Worm (Caenorhabditis elegans) whole organism, L2 larva: ENCODE results near the gene R02F2.5.

ENCODE experiments used
- C34F6.9 ChIP-seq: fragments of 150-350 bp; optimal IDR thresholded peaks from 2 replicates; lab custom pipeline; 2014; ENCODE audit warnings: missing biosample characterization, missing genetic modification characterization
- F13H6.1 ChIP-seq: sonication (generic microtip); optimal IDR thresholded peaks from 2 replicates; lab custom pipeline; 2016; ENCODE audit warnings: missing genetic modification characterization, missing compliant biosample characterization
- R02D3.7 ChIP-seq: fragments of 150-350 bp; optimal IDR thresholded peaks from 2 replicates; lab custom pipeline; 2014; ENCODE audit warnings: missing biosample characterization, missing genetic modification characterization
- ZK546.5 ChIP-seq: sonication (generic microtip); optimal IDR thresholded peaks from 2 replicates; lab custom pipeline; 2017; ENCODE audit warnings: missing biosample characterization, missing genetic modification characterization
- alr-1 ChIP-seq: fragments of 150-350 bp; optimal IDR thresholded peaks from 2 replicates; lab custom pipeline; 2014; ENCODE audit warnings: missing biosample characterization, missing genetic modification characterization
- aly-2 ChIP-seq: fragments of 150-350 bp; optimal IDR thresholded peaks from 2 replicates; lab custom pipeline; 2014; ENCODE audit warnings: missing biosample characterization, missing genetic modification characterization
- ama-1 ChIP-seq: fragments of 150-350 bp; optimal IDR thresholded peaks from 2 replicates; lab custom pipeline; 2018; ENCODE audit warnings: inconsistent platforms
- blmp-1 ChIP-seq: sonication (generic microtip); optimal IDR thresholded peaks from 2 replicates; lab custom pipeline; 2017; ENCODE audit warnings: missing genetic modification characterization, mild to moderate bottlenecking, missing compliant biosample characterization, antibody characterized with exemption, moderate library complexity; ENCODE audit not compliant: insufficient read depth
- ceh-16 ChIP-seq: fragments of 150-350 bp; optimal IDR thresholded peaks from 2 replicates; lab custom pipeline; 2014; ENCODE audit warnings: missing biosample characterization, missing genetic modification characterization
- ceh-82 ChIP-seq: fragments of 150-350 bp; optimal IDR thresholded peaks from 2 replicates; lab custom pipeline; 2014; ENCODE audit warnings: missing biosample characterization, missing genetic modification characterization
- crh-2 ChIP-seq: sonication (generic microtip); optimal IDR thresholded peaks from 2 replicates; lab custom pipeline; 2017; ENCODE audit warnings: missing biosample characterization, missing genetic modification characterization
- dmd-4 ChIP-seq: sonication (generic microtip); optimal IDR thresholded peaks from 2 replicates; lab custom pipeline; 2017; ENCODE audit warnings: missing biosample characterization, missing genetic modification characterization
- egl-27 ChIP-seq: sonication (generic microtip); optimal IDR thresholded peaks from 3 replicates; lab custom pipeline; 2017; ENCODE audit warnings: missing biosample characterization, missing genetic modification reagents, missing genetic modification characterization
- elt-1 ChIP-seq: fragments of 150-350 bp; optimal IDR thresholded peaks from 2 replicates; lab custom pipeline; 2014; ENCODE audit warnings: missing biosample characterization, missing genetic modification characterization
- fos-1 ChIP-seq: fragments of 150-350 bp; optimal IDR thresholded peaks from 2 replicates; lab custom pipeline; 2014; ENCODE audit warnings: missing biosample characterization, missing genetic modification characterization
- gmeb-1 ChIP-seq: fragments of 150-350 bp; optimal IDR thresholded peaks from 2 replicates; lab custom pipeline; 2014; ENCODE audit warnings: missing biosample characterization, missing genetic modification characterization
- lin-11 ChIP-seq: fragments of 150-350 bp; sonication (generic microtip); optimal IDR thresholded peaks from 2 replicates; lab custom pipeline; 2014; ENCODE audit warnings: missing biosample characterization, missing genetic modification characterization, inconsistent platforms, mixed read lengths
- lin-13 ChIP-seq: fragments of 150-350 bp; optimal IDR thresholded peaks from 2 replicates; lab custom pipeline; 2014; ENCODE audit warnings: missing biosample characterization, missing genetic modification reagents, missing genetic modification characterization
- lin-39 ChIP-seq: fragments of 150-350 bp; optimal IDR thresholded peaks from 2 replicates; lab custom pipeline; 2014; ENCODE audit warnings: missing biosample characterization, missing genetic modification reagents, missing genetic modification characterization
- lsy-2 ChIP-seq, 2 experiments: fragments of 150-350 bp in 1 of 2; sonication (generic microtip) in 1 of 2; optimal IDR thresholded peaks; 2 replicates each; lab custom pipeline; 2014 to 2017; ENCODE audit warnings: missing biosample characterization in 2 of 2, missing genetic modification characterization in 2 of 2
- mab-5 ChIP-seq: fragments of 150-350 bp; optimal IDR thresholded peaks from 2 replicates; lab custom pipeline; 2014; ENCODE audit warnings: missing biosample characterization, missing genetic modification characterization
- mbf-1 ChIP-seq: sonication (generic microtip); optimal IDR thresholded peaks from 2 replicates; lab custom pipeline; 2017; ENCODE audit warnings: missing biosample characterization, missing genetic modification characterization
- mdl-1 ChIP-seq, 2 experiments: fragments of 150-350 bp in 1 of 2; sonication (generic microtip) in 1 of 2; optimal IDR thresholded peaks; 2 replicates each; lab custom pipeline; 2017; ENCODE audit warnings: missing biosample characterization in 2 of 2, missing genetic modification characterization in 2 of 2
- nhr-11 ChIP-seq: fragments of 150-350 bp; optimal IDR thresholded peaks from 2 replicates; lab custom pipeline; 2014; ENCODE audit warnings: missing biosample characterization, missing genetic modification characterization
- nhr-12 ChIP-seq: fragments of 150-350 bp; optimal IDR thresholded peaks from 2 replicates; lab custom pipeline; 2014; ENCODE audit warnings: missing biosample characterization, missing genetic modification characterization
- nhr-129 ChIP-seq: fragments of 150-350 bp; optimal IDR thresholded peaks from 2 replicates; lab custom pipeline; 2014; ENCODE audit warnings: missing biosample characterization, missing genetic modification characterization
- nhr-21 ChIP-seq: fragments of 150-350 bp; optimal IDR thresholded peaks from 2 replicates; lab custom pipeline; 2014; ENCODE audit warnings: missing biosample characterization, missing genetic modification characterization
- nhr-23 ChIP-seq: fragments of 150-350 bp; optimal IDR thresholded peaks from 2 replicates; lab custom pipeline; 2014; ENCODE audit warnings: missing biosample characterization, missing genetic modification reagents, missing genetic modification characterization
- nhr-25 ChIP-seq: fragments of 150-350 bp; sonication (generic microtip); optimal IDR thresholded peaks from 3 replicates; lab custom pipeline; 2014; ENCODE audit warnings: missing biosample characterization, missing genetic modification characterization
- nhr-77 ChIP-seq: fragments of 150-350 bp; optimal IDR thresholded peaks from 2 replicates; lab custom pipeline; 2014; ENCODE audit warnings: missing biosample characterization, missing genetic modification characterization
- skn-1 ChIP-seq: sonication (generic microtip); optimal IDR thresholded peaks from 2 replicates; lab custom pipeline; 2017; ENCODE audit warnings: missing biosample characterization, missing genetic modification characterization
- sma-3 ChIP-seq: sonication (generic microtip); optimal IDR thresholded peaks from 2 replicates; lab custom pipeline; 2016; ENCODE audit warnings: missing genetic modification reagents, missing genetic modification characterization, missing compliant biosample characterization
- sma-9 ChIP-seq, 2 experiments: fragments of 150-350 bp in 1 of 2; sonication (generic microtip) in 1 of 2; optimal IDR thresholded peaks; 2 replicates each; lab custom pipeline; 2014 to 2016; ENCODE audit warnings: missing genetic modification characterization in 2 of 2, mild to moderate bottlenecking in 1 of 2, missing biosample characterization in 1 of 2, missing compliant biosample characterization in 1 of 2, missing genetic modification reagents in 1 of 2, moderate library complexity in 1 of 2
- snpc-4 ChIP-seq: fragments of 150-350 bp; optimal IDR thresholded peaks from 2 replicates; lab custom pipeline; 2014; ENCODE audit warnings: missing biosample characterization, missing genetic modification characterization
- unc-39 ChIP-seq: fragments of 150-350 bp; optimal IDR thresholded peaks from 2 replicates; lab custom pipeline; 2014; ENCODE audit warnings: missing biosample characterization, missing genetic modification characterization
- unc-55 ChIP-seq: fragments of 150-350 bp; sonication (generic microtip); optimal IDR thresholded peaks from 3 replicates; lab custom pipeline; 2014; ENCODE audit warnings: missing biosample characterization, missing genetic modification reagents, missing genetic modification characterization
- unc-62 ChIP-seq: fragments of 150-350 bp; optimal IDR thresholded peaks from 2 replicates; lab custom pipeline; 2014; ENCODE audit warnings: missing biosample characterization, missing genetic modification reagents, missing genetic modification characterization
- zag-1 ChIP-seq: fragments of 150-350 bp; optimal IDR thresholded peaks from 2 replicates; lab custom pipeline; 2014; ENCODE audit warnings: missing biosample characterization, missing genetic modification characterization
- ztf-1 ChIP-seq: fragments of 200-800 bp; sonication (Bioruptor generic); conservative IDR thresholded peaks from 2 replicates; pipeline ENCODE4 v1.3.6; 2022; ENCODE audit warnings: missing genetic modification characterization, missing compliant biosample characterization
- ztf-11 ChIP-seq: sonication (generic microtip); optimal IDR thresholded peaks from 2 replicates; lab custom pipeline; 2017; ENCODE audit warnings: missing biosample characterization, missing genetic modification characterization
- ztf-4 ChIP-seq: fragments of 150-350 bp; optimal IDR thresholded peaks from 2 replicates; lab custom pipeline; 2014; ENCODE audit warnings: missing biosample characterization, missing genetic modification characterization

R02F2.5 gene

DNA sequence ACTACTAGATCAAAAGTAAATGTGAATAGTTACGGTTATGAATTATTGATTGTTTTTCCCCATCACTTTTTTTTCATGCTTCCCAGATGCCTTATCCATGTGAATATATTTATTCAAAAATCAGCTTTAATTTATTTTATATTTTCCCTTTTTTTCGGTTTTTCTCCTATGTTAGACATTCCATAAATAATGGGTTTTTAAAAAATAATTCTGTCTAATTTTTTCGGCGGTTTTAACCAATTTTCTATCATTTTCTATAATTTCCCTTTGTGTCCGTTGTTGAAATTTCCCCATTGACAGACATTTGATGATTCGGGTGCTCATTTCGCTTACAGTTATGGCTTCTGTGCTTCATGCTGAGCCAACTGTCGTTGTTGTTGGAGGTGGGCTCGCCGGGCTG lies 18.0 kb upstream of the R02F2.5 start, which contains the start of gene F48E8.3:
F48E8.3 (plus strand) TSS at position 301 of the 400 bp plus-strand sequence.
- TF ChIP-seq ceh-16 (tag; lab: Kevin White, UChicago) (no peak), skn-1 (tag; lab: Kevin White, UChicago) (no peak), crh-2 (no peak), ztf-4 (no peak), nhr-25 (no peak), C34F6.9 (tag; lab: Kevin White, UChicago) (no peak), zag-1 (tag; lab: Kevin White, UChicago) (no peak), nhr-11 (tag; lab: Kevin White, UChicago) (no peak), dmd-4 (tag; lab: Kevin White, UChicago) (no peak), mbf-1 (tag; lab: Kevin White, UChicago) (no peak), nhr-12 (tag; lab: Kevin White, UChicago) (no peak), mab-5 (tag; lab: Kevin White, UChicago) (no peak), snpc-4 (tag; lab: Kevin White, UChicago) (no peak), ama-1 (no peak), unc-62 (no peak), lin-11 (tag; lab: Kevin White, UChicago) (no peak), mdl-1 (tag; optimal IDR thresholded peaks at IDR 0.05; lab: Kevin White, UChicago) (no peak)

DNA sequence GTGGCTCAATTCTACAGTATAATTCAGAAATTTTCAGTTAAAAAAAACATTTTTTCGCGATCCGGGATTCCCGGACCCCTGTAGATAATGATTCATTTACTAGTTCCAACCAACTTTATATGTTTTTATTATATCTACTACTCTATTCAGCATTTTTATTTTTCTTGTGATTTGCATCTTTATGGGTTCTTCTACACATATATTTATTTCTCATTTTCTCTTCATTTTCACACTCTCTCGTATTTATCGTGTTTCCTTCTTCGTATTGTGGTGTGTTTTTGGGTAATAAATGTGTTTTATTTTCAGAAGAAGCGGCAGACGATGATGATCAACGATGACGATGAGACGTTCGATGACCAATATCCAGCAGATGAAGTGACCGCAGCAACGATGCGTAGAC lies 15.0 kb upstream of the R02F2.5 start, which contains the start of gene F48E8.2:
F48E8.2 (plus strand) TSS at position 301 of the 400 bp plus-strand sequence.
- TF ChIP-seq ztf-1 (GFP tag; lab: Robert Waterston, UW), result no peak
- TF ChIP-seq unc-55 (GFP tag; lab: Kevin White, UChicago), result no peak
- no peak for TF ChIP-seq lin-39 (tag; lab: Kevin White, UChicago)
- TF ChIP-seq unc-62, result no peak
- no peak for TF ChIP-seq mab-5 (tag; lab: Kevin White, UChicago)
- no peak for TF ChIP-seq nhr-21 (tag; lab: Kevin White, UChicago)
- no peak for TF ChIP-seq alr-1 (tag; lab: Kevin White, UChicago)
- no peak for TF ChIP-seq nhr-23 (tag; lab: Kevin White, UChicago)
- TF ChIP-seq ZK546.5 (tag; lab: Kevin White, UChicago), result no peak
- no peak for TF ChIP-seq skn-1 (tag; lab: Kevin White, UChicago)
- TF ChIP-seq ztf-11 (tag; lab: Kevin White, UChicago), result no peak
- TF ChIP-seq egl-27 (tag; lab: Kevin White, UChicago), result no peak
- TF ChIP-seq dmd-4 (tag; lab: Kevin White, UChicago), result no peak
- no peak for TF ChIP-seq ama-1
- TF ChIP-seq fos-1 (tag; lab: Kevin White, UChicago), result no peak
- TF ChIP-seq sma-9 (GFP tag; optimal IDR thresholded peaks at IDR 0.05; lab: Kevin White, UChicago), result no peak
- no peak for TF ChIP-seq sma-9 (tag; optimal IDR thresholded peaks at IDR 0.05; lab: Kevin White, UChicago)
- no peak for TF ChIP-seq nhr-12 (tag; lab: Kevin White, UChicago)

DNA sequence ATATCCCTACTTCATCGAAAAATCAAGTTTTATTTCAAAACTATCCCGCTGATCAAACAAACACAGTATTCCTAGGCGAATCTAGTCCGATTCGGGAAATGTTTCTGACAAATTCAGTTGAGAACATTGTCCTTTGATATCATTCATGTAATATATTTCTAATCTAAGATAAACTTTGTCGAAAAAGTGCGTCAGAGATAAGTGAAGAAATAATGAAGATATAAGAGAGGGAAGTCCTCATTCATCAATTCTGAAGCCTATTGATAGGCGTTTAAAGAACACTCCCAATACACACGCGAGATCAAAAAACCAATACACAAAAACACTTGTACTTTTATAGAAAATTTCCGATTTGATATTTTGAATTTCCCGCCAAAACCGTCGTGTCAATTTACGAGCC lies 14.3 kb upstream of the R02F2.5 start:
- TF ChIP-seq nhr-21 (tag; lab: Kevin White, UChicago), result peak; percentile 57
- no peak for TF ChIP-seq nhr-77 (tag; lab: Kevin White, UChicago)
- TF ChIP-seq sma-3 (GFP tag; lab: Kevin White, UChicago), result peak; percentile 46
- TF ChIP-seq alr-1 (tag; lab: Kevin White, UChicago), result no peak
- no peak for TF ChIP-seq lin-39 (tag; lab: Kevin White, UChicago)
- peak; percentile 29 for TF ChIP-seq fos-1 (tag; lab: Kevin White, UChicago)
- TF ChIP-seq sma-9 (GFP tag; optimal IDR thresholded peaks at IDR 0.05; lab: Kevin White, UChicago), result peak; percentile 65
- TF ChIP-seq sma-9 (tag; optimal IDR thresholded peaks at IDR 0.05; lab: Kevin White, UChicago), result no peak

DNA sequence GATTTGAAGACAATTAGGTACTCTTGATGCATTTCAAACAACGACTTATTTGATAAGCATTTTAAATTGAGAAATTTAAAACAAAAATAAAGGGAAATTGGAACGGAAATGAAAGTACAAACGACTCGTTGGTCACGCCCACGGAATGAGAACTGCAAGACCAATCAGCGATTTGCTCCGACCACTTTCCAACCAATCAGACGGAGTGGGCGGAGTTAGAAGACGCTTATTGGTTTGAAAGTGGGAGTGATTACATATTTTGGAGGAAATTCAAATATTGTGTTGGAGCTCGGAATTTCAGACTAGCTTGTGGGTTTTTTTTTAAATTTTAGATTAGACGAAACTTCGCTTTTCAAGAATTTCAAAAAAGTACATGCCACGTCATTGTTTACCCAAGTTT lies 10.0 kb upstream of the R02F2.5 start:
- TF ChIP-seq gmeb-1 (no peak), ztf-11 (tag; lab: Kevin White, UChicago) (no peak), aly-2 (tag; lab: Kevin White, UChicago) (no peak)
- TF ChIP-seq, all 48 proteins: peak for 0

DNA sequence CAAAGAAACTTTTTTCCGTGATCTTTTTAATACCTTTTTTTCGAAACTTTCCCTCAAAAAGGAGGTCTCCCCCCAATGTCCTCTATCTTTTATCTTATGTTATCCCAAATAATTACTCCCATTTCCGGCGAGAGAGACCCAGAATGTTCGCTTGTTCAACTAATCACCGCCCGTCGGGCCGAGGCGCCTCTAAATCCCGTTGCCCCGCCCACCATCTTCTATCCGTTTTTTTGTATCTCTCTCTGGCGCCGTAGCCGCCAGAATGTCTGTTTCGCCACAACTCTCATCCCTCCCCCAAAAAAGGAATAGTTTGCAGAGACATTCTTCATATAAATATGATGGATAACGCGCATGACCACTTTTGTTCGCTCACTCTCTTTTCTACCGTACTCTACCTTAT lies 6.4 kb upstream of the R02F2.5 start:
- TF ChIP-seq lin-39 (tag; lab: Kevin White, UChicago) (no peak), mab-5 (tag; lab: Kevin White, UChicago) (no peak), ztf-4 (no peak), sma-3 (GFP tag; lab: Kevin White, UChicago) (peak; percentile 97), zag-1 (tag; lab: Kevin White, UChicago) (no peak), gmeb-1 (peak; percentile 35), nhr-25 (no peak), nhr-77 (tag; lab: Kevin White, UChicago) (no peak), ama-1 (no peak), nhr-21 (tag; lab: Kevin White, UChicago) (peak; percentile 54), mbf-1 (tag; lab: Kevin White, UChicago) (no peak), ceh-82 (no peak), sma-9 (GFP tag; optimal IDR thresholded peaks at IDR 0.05; lab: Kevin White, UChicago) (peak; percentile 80), sma-9 (tag; optimal IDR thresholded peaks at IDR 0.05; lab: Kevin White, UChicago) (no peak), nhr-129 (no peak), blmp-1 (tag; lab: Kevin White, UChicago) (peak; percentile 27), lin-13 (no peak), F13H6.1 (tag; lab: Kevin White, UChicago) (no peak), egl-27 (tag; lab: Kevin White, UChicago) (peak; percentile 68), unc-39 (tag; lab: Kevin White, UChicago) (no peak), R02D3.7 (no peak), elt-1 (tag; lab: Kevin White, UChicago) (no peak), fos-1 (tag; lab: Kevin White, UChicago) (peak; percentile 14), crh-2 (no peak), lsy-2 (tag; optimal IDR thresholded peaks at IDR 0.05; lab: Kevin White, UChicago) (peak in 1 of 2 experiments; percentile 2), aly-2 (tag; lab: Kevin White, UChicago) (no peak), skn-1 (tag; lab: Kevin White, UChicago) (no peak)
